Worm (Caenorhabditis elegans) whole organism, mixed stage, embryonic: Measurements from ENCODE around the gene rheb-1.

ENCODE experiments used
- M03D4.4 ChIP-seq: sonication (generic microtip); optimal IDR thresholded peaks from 2 replicates; lab custom pipeline; 2017; ENCODE audit warnings: mild to moderate bottlenecking, missing genetic modification characterization, missing compliant biosample characterization
- bed-3 ChIP-seq: fragments of 200-800 bp; sonication (Bioruptor generic); optimal IDR thresholded peaks from 3 replicates; lab custom pipeline; 2018; ENCODE audit warnings: mild to moderate bottlenecking, missing genetic modification characterization, moderate library complexity, missing compliant biosample characterization
- blmp-1 ChIP-seq: fragments of 150-350 bp; optimal IDR thresholded peaks from 2 replicates; lab custom pipeline; 2014; ENCODE audit warnings: missing biosample characterization, missing genetic modification characterization
- ceh-39 ChIP-seq: fragments of 150-350 bp; optimal IDR thresholded peaks from 2 replicates; lab custom pipeline; 2014; ENCODE audit warnings: missing biosample characterization, missing genetic modification characterization
- ceh-43 ChIP-seq: fragments of 200-800 bp; sonication (Bioruptor generic); optimal IDR thresholded peaks from 2 replicates; lab custom pipeline; 2018; ENCODE audit warnings: mild to moderate bottlenecking, missing genetic modification characterization, moderate library complexity, missing compliant biosample characterization
- ceh-83 ChIP-seq: fragments of 200-800 bp; sonication (Bioruptor generic); optimal IDR thresholded peaks from 2 replicates; lab custom pipeline; 2018; ENCODE audit warnings: mild to moderate bottlenecking, missing genetic modification characterization, missing compliant biosample characterization
- ces-1 ChIP-seq: fragments of 150-350 bp; optimal IDR thresholded peaks from 2 replicates; lab custom pipeline; 2014; ENCODE audit warnings: missing biosample characterization, missing genetic modification reagents, missing genetic modification characterization
- cnd-1 ChIP-seq: fragments of 200-800 bp; sonication (Bioruptor generic); optimal IDR thresholded peaks from 2 replicates; lab custom pipeline; 2018; ENCODE audit warnings: mild to moderate bottlenecking, missing genetic modification characterization, missing compliant biosample characterization
- drap-1 ChIP-seq: fragments of 200-800 bp; sonication (Bioruptor generic); optimal IDR thresholded peaks from 3 replicates; lab custom pipeline; 2018; ENCODE audit warnings: mild to moderate bottlenecking, missing genetic modification characterization, missing compliant biosample characterization
- elt-1 ChIP-seq: sonication (generic microtip); optimal IDR thresholded peaks from 2 replicates; lab custom pipeline; 2017; ENCODE audit warnings: missing genetic modification characterization, mild to moderate bottlenecking, missing compliant biosample characterization, antibody characterized with exemption, moderate library complexity, borderline replicate concordance; ENCODE audit not compliant: insufficient read depth
- elt-3 ChIP-seq: fragments of 150-350 bp; optimal IDR thresholded peaks from 2 replicates; lab custom pipeline; 2014; ENCODE audit warnings: missing biosample characterization, missing genetic modification characterization
- flh-1 ChIP-seq: fragments of 200-800 bp; sonication (Bioruptor generic); optimal IDR thresholded peaks from 2 replicates; lab custom pipeline; 2018; ENCODE audit warnings: mild to moderate bottlenecking, missing genetic modification characterization, moderate library complexity, missing compliant biosample characterization
- ham-2 ChIP-seq: fragments of 200-800 bp; sonication (Bioruptor generic); optimal IDR thresholded peaks from 2 replicates; lab custom pipeline; 2018; ENCODE audit warnings: mild to moderate bottlenecking, missing genetic modification characterization, missing compliant biosample characterization
- hlh-1 ChIP-seq: fragments of 150-350 bp; optimal IDR thresholded peaks from 2 replicates; lab custom pipeline; 2014; ENCODE audit warnings: missing biosample characterization, missing genetic modification reagents, missing genetic modification characterization
- lin-13 ChIP-seq: fragments of 150-350 bp; optimal IDR thresholded peaks from 2 replicates; lab custom pipeline; 2014; ENCODE audit warnings: missing biosample characterization, missing genetic modification characterization
- lin-32 ChIP-seq: fragments of 200-800 bp; sonication (Bioruptor generic); optimal IDR thresholded peaks from 2 replicates; lab custom pipeline; 2018; ENCODE audit warnings: mild to moderate bottlenecking, missing genetic modification characterization, missing compliant biosample characterization
- lsy-2 ChIP-seq: fragments of 150-350 bp; optimal IDR thresholded peaks from 2 replicates; lab custom pipeline; 2014; ENCODE audit warnings: missing biosample characterization, missing genetic modification characterization
- mab-5 ChIP-seq: fragments of 150-350 bp; optimal IDR thresholded peaks from 2 replicates; lab custom pipeline; 2014; ENCODE audit warnings: missing biosample characterization, missing genetic modification characterization
- mep-1 ChIP-seq: fragments of 150-350 bp; optimal IDR thresholded peaks from 2 replicates; lab custom pipeline; 2017; ENCODE audit warnings: missing biosample characterization, missing genetic modification reagents, missing genetic modification characterization, inconsistent platforms
- mls-2 ChIP-seq: sonication (generic microtip); optimal IDR thresholded peaks from 2 replicates; lab custom pipeline; 2016; ENCODE audit warnings: mild to moderate bottlenecking, missing genetic modification characterization, moderate library complexity, missing compliant biosample characterization
- nhr-12 ChIP-seq: fragments of 150-350 bp; optimal IDR thresholded peaks from 2 replicates; lab custom pipeline; 2014; ENCODE audit warnings: missing biosample characterization, missing genetic modification characterization
- nhr-2 ChIP-seq: fragments of 150-350 bp; optimal IDR thresholded peaks from 2 replicates; lab custom pipeline; 2014; ENCODE audit warnings: missing biosample characterization, missing genetic modification characterization
- nhr-237 ChIP-seq: fragments of 150-350 bp; optimal IDR thresholded peaks from 2 replicates; lab custom pipeline; 2014; ENCODE audit warnings: missing biosample characterization, missing genetic modification characterization
- nhr-28 ChIP-seq: fragments of 150-350 bp; optimal IDR thresholded peaks from 2 replicates; lab custom pipeline; 2014; ENCODE audit warnings: missing biosample characterization, missing genetic modification characterization
- nhr-76 ChIP-seq: sonication (generic microtip); optimal IDR thresholded peaks from 2 replicates; lab custom pipeline; 2017; ENCODE audit warnings: missing biosample characterization, missing genetic modification characterization
- pha-4 ChIP-seq: fragments of 150-350 bp; optimal IDR thresholded peaks from 2 replicates; lab custom pipeline; 2018; ENCODE audit warnings: missing biosample characterization, missing genetic modification reagents, missing genetic modification characterization
- sem-2 ChIP-seq: fragments of 200-800 bp; sonication (Bioruptor generic); optimal IDR thresholded peaks from 2 replicates; lab custom pipeline; 2018; ENCODE audit warnings: mild to moderate bottlenecking, missing genetic modification characterization, missing compliant biosample characterization
- snpc-4 ChIP-seq: fragments of 150-350 bp; optimal IDR thresholded peaks from 2 replicates; lab custom pipeline; 2014; ENCODE audit warnings: missing biosample characterization, missing genetic modification characterization
- sptf-1 ChIP-seq: sonication (generic microtip); optimal IDR thresholded peaks from 2 replicates; lab custom pipeline; 2017; ENCODE audit warnings: mild to moderate bottlenecking, missing genetic modification characterization, moderate library complexity, missing compliant biosample characterization
- tbx-8 ChIP-seq: fragments of 200-800 bp; sonication (Bioruptor generic); optimal IDR thresholded peaks from 2 replicates; lab custom pipeline; 2018; ENCODE audit warnings: mild to moderate bottlenecking, missing genetic modification characterization, moderate library complexity, missing compliant biosample characterization
- unc-120 ChIP-seq: sonication (generic microtip); optimal IDR thresholded peaks from 2 replicates; lab custom pipeline; 2017; ENCODE audit warnings: missing genetic modification characterization, missing compliant biosample characterization; ENCODE audit not compliant: poor library complexity, severe bottlenecking
- unc-39 ChIP-seq: fragments of 150-350 bp; optimal IDR thresholded peaks from 2 replicates; lab custom pipeline; 2014; ENCODE audit warnings: missing biosample characterization, missing genetic modification characterization
- unc-62 ChIP-seq: fragments of 150-350 bp; optimal IDR thresholded peaks from 2 replicates; lab custom pipeline; 2014; ENCODE audit warnings: missing biosample characterization, missing genetic modification reagents, missing genetic modification characterization
- zip-8 ChIP-seq: fragments of 150-350 bp; optimal IDR thresholded peaks from 2 replicates; lab custom pipeline; 2014; ENCODE audit warnings: missing biosample characterization, missing genetic modification characterization
- ztf-11 ChIP-seq: fragments of 150-350 bp; optimal IDR thresholded peaks from 2 replicates; lab custom pipeline; 2014; ENCODE audit warnings: missing biosample characterization, missing genetic modification characterization

Gene rheb-1

DNA sequence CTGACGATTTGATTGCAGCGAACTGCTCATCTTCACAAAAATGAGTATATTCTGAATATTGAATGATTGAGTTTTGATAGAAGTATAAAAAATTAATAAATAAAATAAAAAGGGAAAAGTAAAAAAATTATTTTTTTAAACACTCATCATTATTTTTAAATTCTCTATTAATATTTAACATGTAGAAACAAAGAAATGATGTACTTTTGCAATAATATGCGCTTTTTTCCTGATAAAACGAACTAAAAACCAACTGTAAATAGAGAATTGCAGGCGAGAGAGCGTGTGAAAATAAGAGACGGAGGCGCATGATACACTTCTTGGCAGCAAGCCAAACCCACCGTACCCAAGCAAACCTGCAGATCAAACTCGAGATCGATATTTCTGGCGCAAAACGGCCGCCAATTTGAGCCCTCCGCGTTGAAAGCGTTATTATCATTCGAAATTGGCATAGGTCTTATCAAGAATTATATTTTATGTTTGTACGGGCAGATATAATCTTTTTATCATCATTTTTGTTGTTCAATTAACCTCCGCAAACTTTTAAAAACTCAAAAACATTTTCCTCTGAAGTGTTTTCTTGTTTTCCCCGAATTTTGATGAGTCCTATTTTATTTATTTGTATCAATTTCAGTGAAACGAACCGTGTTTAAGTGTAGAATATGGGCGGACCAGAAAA lies at the start of gene rheb-1, which contains the start of gene spk-1:
TSS of gene rheb-1 (minus strand) at position 51 of the 679 bp plus-strand sequence.
TSS of gene spk-1 (plus strand) at position 629 of the 679 bp plus-strand sequence.
- TF ChIP-seq nhr-12 (tag; lab: Kevin White, UChicago): no peak
- TF ChIP-seq pha-4 (tag; lab: Kevin White, UChicago): peak; percentile 81
- peak; percentile 18 for TF ChIP-seq cnd-1 (tag; lab: Kevin White, UChicago)
- no peak for TF ChIP-seq elt-1 (tag; lab: Kevin White, UChicago)
- TF ChIP-seq blmp-1 (tag; lab: Kevin White, UChicago): no peak
- TF ChIP-seq mab-5 (tag; lab: Kevin White, UChicago): no peak
- TF ChIP-seq nhr-237: peak; percentile 7
- peak; percentile 45 for TF ChIP-seq ces-1 (GFP tag; lab: Kevin White, UChicago)
- peak; percentile 30 for TF ChIP-seq unc-62
- no peak for TF ChIP-seq unc-39
- TF ChIP-seq nhr-28 (tag; lab: Kevin White, UChicago): no peak
- no peak for TF ChIP-seq nhr-76 (tag; lab: Kevin White, UChicago)
- peak; percentile 2 for TF ChIP-seq nhr-2 (tag; lab: Kevin White, UChicago)
- TF ChIP-seq snpc-4 (tag; lab: Kevin White, UChicago): no peak
- no peak for TF ChIP-seq flh-1 (GFP tag; lab: Kevin White, UChicago)
- no peak for TF ChIP-seq sem-2 (GFP tag; lab: Kevin White, UChicago)
- TF ChIP-seq elt-3: no peak
- no peak for TF ChIP-seq lin-32 (GFP tag; lab: Kevin White, UChicago)
- TF ChIP-seq lsy-2 (tag; lab: Kevin White, UChicago): peak; percentile 96
- TF ChIP-seq ceh-83 (GFP tag; lab: Kevin White, UChicago): no peak
- peak; percentile 50 for TF ChIP-seq unc-120 (tag; lab: Kevin White, UChicago)
- TF ChIP-seq hlh-1 (tag; lab: Kevin White, UChicago): peak; percentile 3
- TF ChIP-seq ham-2 (GFP tag; lab: Kevin White, UChicago): no peak
- no peak for TF ChIP-seq bed-3
- no peak for TF ChIP-seq zip-8 (tag; lab: Kevin White, UChicago)
- peak; percentile 28 for TF ChIP-seq drap-1 (GFP tag; lab: Kevin White, UChicago)
- TF ChIP-seq ceh-43 (GFP tag; lab: Kevin White, UChicago): no peak
- peak; percentile 69 for TF ChIP-seq sptf-1
- TF ChIP-seq mls-2: peak; percentile 36
- TF ChIP-seq ztf-11 (tag; lab: Kevin White, UChicago): no peak
- TF ChIP-seq mep-1 (tag; lab: Kevin White, UChicago): peak; percentile 79
- TF ChIP-seq tbx-8 (GFP tag; lab: Kevin White, UChicago): no peak
- TF ChIP-seq ceh-39 (tag; lab: Kevin White, UChicago): peak; percentile 98
- peak; percentile 40 for TF ChIP-seq lin-13
- TF ChIP-seq M03D4.4 (tag; lab: Kevin White, UChicago): no peak

DNA sequence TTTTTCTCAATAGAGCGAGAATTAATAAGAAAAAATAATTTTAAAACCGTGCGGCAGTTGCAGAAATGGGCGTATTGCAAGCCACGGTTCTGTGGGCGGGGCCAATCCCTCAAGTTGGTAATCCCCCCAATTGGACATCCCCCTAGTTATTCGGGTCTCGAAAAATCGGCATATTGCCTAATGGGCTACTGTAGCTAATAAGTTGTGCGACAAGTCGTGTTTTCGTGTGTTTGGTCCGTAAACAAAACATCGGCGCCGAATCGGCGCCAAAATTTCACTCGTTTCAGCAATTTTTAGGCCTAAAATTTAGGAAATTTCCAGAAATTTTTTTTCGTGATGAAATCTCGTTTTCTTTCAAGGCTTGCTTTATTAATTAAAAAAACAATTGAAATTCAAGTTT lies 48.5 kb upstream of the rheb-1 start:
- TF ChIP-seq lin-13: no peak
- no peak for TF ChIP-seq ztf-11 (tag; lab: Kevin White, UChicago)
- no peak for TF ChIP-seq cnd-1 (tag; lab: Kevin White, UChicago)
- TF ChIP-seq unc-120 (tag; lab: Kevin White, UChicago): no peak
- TF ChIP-seq lin-32 (GFP tag; lab: Kevin White, UChicago): no peak

DNA sequence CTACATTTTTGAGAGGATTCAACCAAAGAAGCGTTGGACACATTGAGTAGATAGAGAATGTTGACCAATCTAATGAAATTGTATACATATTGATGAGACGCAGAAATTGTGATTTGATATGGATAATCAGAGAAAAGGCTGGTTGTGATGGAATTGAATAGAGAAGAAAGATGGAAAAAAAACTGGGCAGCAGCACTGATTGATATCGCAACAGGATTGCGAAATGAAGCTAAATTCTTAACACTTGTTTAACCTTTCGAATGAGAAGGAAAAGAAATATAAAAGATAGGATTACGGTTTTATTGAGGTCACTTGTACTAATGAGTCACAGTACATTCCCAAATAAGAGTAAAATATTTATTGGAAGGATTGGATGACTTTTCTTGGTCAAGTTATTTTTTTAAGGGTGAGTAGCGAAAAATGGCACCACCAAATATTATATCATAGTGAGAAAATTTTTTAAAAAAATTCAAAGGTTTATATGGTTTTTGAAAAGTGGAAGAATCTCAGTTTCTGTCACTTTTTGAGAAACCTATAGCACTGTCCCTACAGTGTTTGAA lies 46.4 kb upstream of the rheb-1 start:
- TF ChIP-seq M03D4.4 (tag; lab: Kevin White, UChicago) (no peak), flh-1 (GFP tag; lab: Kevin White, UChicago) (no peak), nhr-2 (tag; lab: Kevin White, UChicago) (no peak), ham-2 (GFP tag; lab: Kevin White, UChicago) (no peak), snpc-4 (tag; lab: Kevin White, UChicago) (no peak), unc-62 (no peak), blmp-1 (tag; lab: Kevin White, UChicago) (no peak), lsy-2 (tag; lab: Kevin White, UChicago) (no peak), sptf-1 (no peak), sem-2 (GFP tag; lab: Kevin White, UChicago) (no peak), nhr-76 (tag; lab: Kevin White, UChicago) (no peak), mab-5 (tag; lab: Kevin White, UChicago) (no peak), cnd-1 (tag; lab: Kevin White, UChicago) (no peak), pha-4 (tag; lab: Kevin White, UChicago) (no peak), ceh-43 (GFP tag; lab: Kevin White, UChicago) (no peak), ztf-11 (tag; lab: Kevin White, UChicago) (no peak), unc-39 (no peak), zip-8 (tag; lab: Kevin White, UChicago) (no peak)
